Fruit fly (Drosophila melanogaster) whole organism, embryonic: ENCODE results near the gene Cby.

Experiments used
- Adf1 ChIP-seq: fragments of 200-800 bp; sonication (Bioruptor generic); IDR thresholded peaks from 2 replicates; pipeline ENCODE4 v1.3.6; 2022; ENCODE audit warnings: missing biosample characterization, missing genetic modification characterization
- Bdp1 ChIP-seq: fragments of 200-800 bp; sonication (Bioruptor generic); optimal IDR thresholded peaks from 3 replicates; lab custom pipeline; 2016; ENCODE audit warnings: missing biosample characterization, missing genetic modification characterization
- Blimp-1 ChIP-seq: fragments of 200-800 bp; sonication (Bioruptor generic); optimal IDR thresholded peaks from 3 replicates; lab custom pipeline; 2018; ENCODE audit warnings: missing biosample characterization, missing genetic modification characterization, mild to moderate bottlenecking, moderate library complexity, missing genetic modification reagents
- CG10209 ChIP-seq: fragments of 200-800 bp; sonication (Bioruptor generic); optimal IDR thresholded peaks from 3 replicates; lab custom pipeline; 2017; ENCODE audit warnings: missing biosample characterization, mild to moderate bottlenecking, missing genetic modification characterization, missing genetic modification reagents
- CG10431 ChIP-seq: fragments of 200-800 bp; sonication (Bioruptor generic); optimal IDR thresholded peaks from 3 replicates; lab custom pipeline; 2018; ENCODE audit warnings: missing biosample characterization, mild to moderate bottlenecking, missing genetic modification characterization
- CG10543 ChIP-seq: fragments of 200-800 bp; sonication (Bioruptor generic); optimal IDR thresholded peaks from 3 replicates; lab custom pipeline; 2017; ENCODE audit warnings: missing biosample characterization, mild to moderate bottlenecking, missing genetic modification characterization, moderate library complexity
- CG10565 ChIP-seq: fragments of 200-800 bp; sonication (Bioruptor generic); optimal IDR thresholded peaks from 3 replicates; lab custom pipeline; 2016; ENCODE audit warnings: missing biosample characterization, mild to moderate bottlenecking, missing genetic modification characterization
- CG11398 ChIP-seq: fragments of 200-800 bp; sonication (Bioruptor generic); optimal IDR thresholded peaks from 2 replicates; lab custom pipeline; 2016; ENCODE audit warnings: missing biosample characterization, missing genetic modification characterization
- CG12104 ChIP-seq: fragments of 200-800 bp; sonication (Bioruptor generic); optimal IDR thresholded peaks from 3 replicates; lab custom pipeline; 2016; ENCODE audit warnings: missing biosample characterization, missing genetic modification characterization
- CG12236 ChIP-seq: fragments of 200-800 bp; sonication (Bioruptor generic); optimal IDR thresholded peaks from 2 replicates; lab custom pipeline; 2016; ENCODE audit warnings: missing biosample characterization, missing genetic modification characterization
- CG14050 ChIP-seq: fragments of 200-800 bp; sonication (Bioruptor generic); IDR thresholded peaks from 3 replicates; pipeline ENCODE4 v1.3.6; 2022; ENCODE audit warnings: missing biosample characterization, missing genetic modification characterization
- CG1529 ChIP-seq: fragments of 200-800 bp; sonication (Bioruptor generic); optimal IDR thresholded peaks from 3 replicates; lab custom pipeline; 2018; ENCODE audit warnings: missing biosample characterization, missing genetic modification characterization
- CG15514 ChIP-seq: fragments of 200-800 bp; sonication (Bioruptor generic); optimal IDR thresholded peaks from 3 replicates; lab custom pipeline; 2017; ENCODE audit warnings: missing biosample characterization, missing genetic modification characterization, mild to moderate bottlenecking, moderate library complexity, missing genetic modification reagents
- CG16779 ChIP-seq: fragments of 200-800 bp; sonication (Bioruptor generic); IDR thresholded peaks from 2 replicates; pipeline ENCODE4 v1.3.6; 2022; ENCODE audit warnings: missing biosample characterization, missing genetic modification characterization
- CG17802 ChIP-seq: fragments of 200-800 bp; sonication (Bioruptor generic); optimal IDR thresholded peaks from 2 replicates; lab custom pipeline; 2018; ENCODE audit warnings: missing biosample characterization, mild to moderate bottlenecking, missing genetic modification characterization, moderate library complexity
- CG18476 ChIP-seq: fragments of 200-800 bp; sonication (Bioruptor generic); optimal IDR thresholded peaks from 2 replicates; lab custom pipeline; 2016; ENCODE audit warnings: missing biosample characterization, mild to moderate bottlenecking, missing genetic modification characterization
- CG2678 ChIP-seq: fragments of 200-800 bp; sonication (Bioruptor generic); optimal IDR thresholded peaks from 3 replicates; lab custom pipeline; 2019; ENCODE audit warnings: missing biosample characterization, mild to moderate bottlenecking, missing genetic modification characterization, moderate library complexity
- CG32532 ChIP-seq: fragments of 200-800 bp; sonication (Bioruptor generic); IDR thresholded peaks from 2 replicates; pipeline ENCODE4 v1.3.6; 2022; ENCODE audit warnings: missing biosample characterization, missing genetic modification characterization
- CG33557 ChIP-seq: fragments of 200-800 bp; sonication (Bioruptor generic); optimal IDR thresholded peaks from 2 replicates; lab custom pipeline; 2019; ENCODE audit warnings: missing biosample characterization, mild to moderate bottlenecking, missing genetic modification characterization, moderate library complexity
- CG6689 ChIP-seq: fragments of 200-800 bp; sonication (Bioruptor generic); IDR thresholded peaks from 2 replicates; pipeline ENCODE4 v1.3.6; 2022; ENCODE audit warnings: missing biosample characterization, missing genetic modification characterization
- CG6813 ChIP-seq: fragments of 200-800 bp; sonication (Bioruptor generic); optimal IDR thresholded peaks from 2 replicates; lab custom pipeline; 2017; ENCODE audit warnings: missing biosample characterization, missing genetic modification characterization, mild to moderate bottlenecking, moderate library complexity, missing genetic modification reagents
- CG7745 ChIP-seq: fragments of 200-800 bp; sonication (Bioruptor generic); optimal IDR thresholded peaks from 2 replicates; lab custom pipeline; 2018; ENCODE audit warnings: missing biosample characterization, mild to moderate bottlenecking, missing genetic modification characterization, moderate library complexity
- CG9215 ChIP-seq: fragments of 200-800 bp; sonication (Bioruptor generic); IDR thresholded peaks from 2 replicates; pipeline ENCODE4 v1.3.6; 2022; ENCODE audit warnings: missing biosample characterization, missing genetic modification characterization
- CoRest ChIP-seq: fragments of 200-800 bp; sonication (Bioruptor generic); optimal IDR thresholded peaks from 3 replicates; lab custom pipeline; 2018; ENCODE audit warnings: missing biosample characterization, mild to moderate bottlenecking, missing genetic modification characterization, moderate library complexity
- Dip3 ChIP-seq: fragments of 200-800 bp; sonication (Bioruptor generic); optimal IDR thresholded peaks from 3 replicates; lab custom pipeline; 2016; ENCODE audit warnings: missing biosample characterization, missing genetic modification characterization
- E2f1 ChIP-seq: fragments of 200-800 bp; sonication (Bioruptor generic); IDR thresholded peaks from 2 replicates; pipeline ENCODE4 v1.3.6; 2022; ENCODE audit warnings: missing biosample characterization, missing genetic modification characterization
- GATAe ChIP-seq: fragments of 200-800 bp; sonication (Bioruptor generic); conservative IDR thresholded peaks from 2 replicates; pipeline ENCODE4 v1.3.6; 2022; ENCODE audit warnings: missing biosample characterization, missing genetic modification characterization
- Hand ChIP-seq: fragments of 200-800 bp; sonication (Bioruptor generic); optimal IDR thresholded peaks from 2 replicates; lab custom pipeline; 2017; ENCODE audit warnings: mild to moderate bottlenecking, missing biosample characterization, missing genetic modification reagents, missing genetic modification characterization
- Lhr ChIP-seq: fragments of 200-800 bp; sonication (Bioruptor generic); optimal IDR thresholded peaks from 3 replicates; lab custom pipeline; 2017; ENCODE audit warnings: mild to moderate bottlenecking, missing biosample characterization, missing genetic modification reagents, missing genetic modification characterization
- Med ChIP-seq: fragments of 200-800 bp; sonication (Bioruptor generic); peaks from one replicate; lab custom pipeline; 2016; ENCODE audit warnings: missing biosample characterization, missing genetic modification characterization, mild to moderate bottlenecking, inconsistent platforms, moderate library complexity
- Nf-YC ChIP-seq: fragments of 200-800 bp; optimal IDR thresholded peaks from 3 replicates; lab custom pipeline; 2019; ENCODE audit warnings: missing biosample characterization, mild to moderate bottlenecking, missing genetic modification characterization, moderate library complexity
- Sry-δ ChIP-seq: fragments of 200-800 bp; sonication (Bioruptor generic); optimal IDR thresholded peaks from 2 replicates; lab custom pipeline; 2016; ENCODE audit warnings: missing biosample characterization, missing genetic modification characterization
- bbx ChIP-seq: fragments of 200-800 bp; sonication (Bioruptor generic); IDR thresholded peaks from 2 replicates; pipeline ENCODE4 v1.3.6; 2022; ENCODE audit warnings: missing biosample characterization, missing genetic modification characterization; ENCODE audit not compliant: partially characterized antibody
- btn ChIP-seq: fragments of 200-800 bp; sonication (Bioruptor generic); optimal IDR thresholded peaks from 2 replicates; lab custom pipeline; 2016; ENCODE audit warnings: missing biosample characterization, missing genetic modification characterization
- crol ChIP-seq: fragments of 200-800 bp; sonication (Bioruptor generic); IDR thresholded peaks from 2 replicates; pipeline ENCODE4 v1.3.6; 2022; ENCODE audit warnings: missing biosample characterization, missing genetic modification characterization
- da ChIP-seq: fragments of 200-800 bp; sonication (Bioruptor generic); optimal IDR thresholded peaks from 2 replicates; lab custom pipeline; 2016; ENCODE audit warnings: missing biosample characterization, missing genetic modification characterization
- dati ChIP-seq: fragments of 200-800 bp; sonication (Bioruptor generic); IDR thresholded peaks from 2 replicates; pipeline ENCODE4 v1.3.6; 2022; ENCODE audit warnings: missing biosample characterization, missing genetic modification characterization
- hb ChIP-seq: fragments of 200-800 bp; sonication (Bioruptor generic); IDR thresholded peaks from 3 replicates; pipeline ENCODE4 v1.3.6; 2022; ENCODE audit warnings: missing biosample characterization, missing genetic modification characterization; ENCODE audit not compliant: partially characterized antibody
- jigr1 ChIP-seq: fragments of 200-800 bp; sonication (Bioruptor generic); IDR thresholded peaks from 3 replicates; pipeline ENCODE4 v1.3.6; 2022; ENCODE audit warnings: missing biosample characterization, missing genetic modification characterization
- lilli ChIP-seq: fragments of 200-800 bp; sonication (Bioruptor generic); optimal IDR thresholded peaks from 3 replicates; lab custom pipeline; 2016; ENCODE audit warnings: missing biosample characterization, missing genetic modification characterization
- lov ChIP-seq, 2 experiments: fragments of 200-800 bp in 1 of 2; fragments of >200 bp in 1 of 2; sonication (Bioruptor generic) in 1 of 2; IDR thresholded peaks in 1 of 2; optimal IDR thresholded peaks in 1 of 2; 2 replicates in 1 of 2; 3 replicates in 1 of 2; pipeline versions ENCODE4 v1.3.6 to Lab custom; 2017 to 2022; ENCODE audit warnings: missing biosample characterization in 1 of 2, missing genetic modification characterization in 1 of 2
- pan ChIP-seq, 4 experiments: fragments of >200 bp in 3 of 4; fragments of 200-800 bp in 1 of 4; sonication (Bioruptor generic) in 1 of 4; optimal IDR thresholded peaks in 3 of 4; IDR thresholded peaks in 1 of 4; 2 replicates each; pipeline versions ENCODE4 v1.3.6 to Lab custom; 2017 to 2022; ENCODE audit warnings: missing biosample characterization in 2 of 4, missing genetic modification characterization in 2 of 4, mixed read lengths in 1 of 4
- repo ChIP-seq: fragments of 200-800 bp; sonication (Bioruptor generic); optimal IDR thresholded peaks from 2 replicates; lab custom pipeline; 2016; ENCODE audit warnings: missing biosample characterization, missing genetic modification characterization
- sna ChIP-seq: fragments of 200-800 bp; sonication (Bioruptor generic); IDR thresholded peaks from 2 replicates; pipeline ENCODE4 v1.3.6; 2022; ENCODE audit warnings: missing biosample characterization, missing genetic modification characterization; ENCODE audit not compliant: partially characterized antibody
- ssp ChIP-seq: fragments of 200-800 bp; sonication (Bioruptor generic); IDR thresholded peaks from 2 replicates; pipeline ENCODE4 v1.3.6; 2022; ENCODE audit warnings: missing biosample characterization, missing genetic modification characterization
- tgo ChIP-seq: fragments of 200-800 bp; sonication (Bioruptor generic); IDR thresholded peaks from 3 replicates; pipeline ENCODE4 v1.3.6; 2022; ENCODE audit warnings: missing biosample characterization, missing genetic modification characterization
- vfl ChIP-seq: fragments of 200-800 bp; sonication (Bioruptor generic); optimal IDR thresholded peaks from 2 replicates; lab custom pipeline; 2016; ENCODE audit warnings: missing biosample characterization, missing genetic modification characterization
- wdn ChIP-seq: fragments of 200-800 bp; sonication (Bioruptor generic); IDR thresholded peaks from 2 replicates; pipeline ENCODE4 v1.3.6; 2022; ENCODE audit warnings: missing biosample characterization, missing genetic modification characterization
- z ChIP-seq: fragments of 200-800 bp; sonication (Bioruptor generic); IDR thresholded peaks from 3 replicates; pipeline ENCODE4 v1.3.6; 2022; ENCODE audit warnings: missing biosample characterization, missing genetic modification characterization

The Cby gene

dm6 chr3R:21828040-21828526 is 39.7 kb upstream of the Cby start (continued):
- TF ChIP-seq dati (GFP tag; lab: Robert Waterston, UW), result no peak; the same call in 1 of the 2 replicates
- TF ChIP-seq CoRest (tag; lab: Kevin White, UChicago), result peak; percentile 81
- peak; percentile 65 for TF ChIP-seq CG10209 (GFP tag; lab: Kevin White, UChicago)
- no peak for TF ChIP-seq vfl
- TF ChIP-seq CG6689 (GFP tag; lab: Robert Waterston, UW), result peak; percentile 80
- peak; percentile 67 for TF ChIP-seq CG2678
- peak; percentile 14 for TF ChIP-seq Sry-δ (GFP tag; lab: Kevin White, UChicago)
- peak; percentile 43 for TF ChIP-seq CG12104 (GFP tag; lab: Kevin White, UChicago)
- no peak for TF ChIP-seq CG16779 (GFP tag; lab: Robert Waterston, UW)
- no peak for TF ChIP-seq CG10543 (GFP tag; lab: Kevin White, UChicago)
- no peak for TF ChIP-seq sna
- no peak for TF ChIP-seq Dip3 (GFP tag; lab: Kevin White, UChicago)
- TF ChIP-seq pan (optimal IDR thresholded peaks at IDR 0.05; lab: Kevin White, UChicago), result peak in 1 of 2 experiments; percentile 12
- TF ChIP-seq pan (GFP tag; optimal IDR thresholded peaks at IDR 0.05 in 1 of 2, IDR thresholded peaks at IDR 0.05 in 1 of 2), result peak in 1 of 2 experiments; percentile 63
- TF ChIP-seq wdn (GFP tag; lab: Robert Waterston, UW), result 0 out of 2 replicates have a peak, but pooled peaks have one; percentile 9
- TF ChIP-seq CG1529 (GFP tag; lab: Kevin White, UChicago), result peak; percentile 76
- peak; percentile 70 for TF ChIP-seq tgo
- TF ChIP-seq Nf-YC, result no peak
- TF ChIP-seq E2f1 (GFP tag; lab: Robert Waterston, UW), result peak; percentile 40
- TF ChIP-seq CG18476 (GFP tag; lab: Kevin White, UChicago), result peak; percentile 38
- TF ChIP-seq Blimp-1 (GFP tag; lab: Kevin White, UChicago), result peak; percentile 79
- no peak for TF ChIP-seq Hand (GFP tag; lab: Kevin White, UChicago)
- peak; percentile 70 for TF ChIP-seq lilli (GFP tag; lab: Kevin White, UChicago)
- peak; percentile 39 for TF ChIP-seq CG7745 (tag; lab: Kevin White, UChicago)
- no peak for TF ChIP-seq CG32532 (GFP tag; lab: Robert Waterston, UW)
- peak; percentile 56; the same call in 1 of the 3 replicates for TF ChIP-seq z
- TF ChIP-seq CG9215 (GFP tag; lab: Robert Waterston, UW), result no peak
- TF ChIP-seq da (GFP tag; lab: Kevin White, UChicago), result peak; percentile 55
- peak; percentile 56; the same call in 1 of the 3 replicates for TF ChIP-seq hb (GFP tag; lab: Robert Waterston, UW)
- TF ChIP-seq CG10431 (GFP tag; lab: Kevin White, UChicago), result no peak
- TF ChIP-seq Bdp1 (GFP tag; lab: Kevin White, UChicago), result peak; percentile 56
- no peak for TF ChIP-seq lov (optimal IDR thresholded peaks at IDR 0.05; lab: Kevin White, UChicago)
- TF ChIP-seq lov (GFP tag; IDR thresholded peaks at IDR 0.05; lab: Robert Waterston, UW), result peak; percentile 83; the same call in 2 of the 3 replicates
- peak; percentile 67; the same call in 2 of the 3 replicates for TF ChIP-seq jigr1 (GFP tag; lab: Robert Waterston, UW)
- TF ChIP-seq Med (GFP tag; lab: Kevin White, UChicago), result peak; percentile 94
- peak; percentile 76 for TF ChIP-seq CG11398
- no peak; the same call in 1 of the 2 replicates for TF ChIP-seq crol (GFP tag; lab: Robert Waterston, UW)
- no peak for TF ChIP-seq CG15514 (GFP tag; lab: Kevin White, UChicago)
- peak; percentile 89 for TF ChIP-seq CG33557
- peak; percentile 49 for TF ChIP-seq CG17802 (tag; lab: Kevin White, UChicago)
- TF ChIP-seq Adf1 (GFP tag; lab: Robert Waterston, UW), result no peak
- peak; percentile 37 for TF ChIP-seq CG10565 (GFP tag; lab: Kevin White, UChicago)
- no peak for TF ChIP-seq GATAe (GFP tag; lab: Robert Waterston, UW)
- peak; percentile 52 for TF ChIP-seq CG6813
- peak; percentile 18; the same call in 1 of the 2 replicates for TF ChIP-seq bbx (GFP tag; lab: Robert Waterston, UW)
- TF ChIP-seq btn, result peak; percentile 82
- TF ChIP-seq CG14050 (GFP tag; lab: Robert Waterston, UW), result no peak
- peak; percentile 72 for TF ChIP-seq Lhr (GFP tag; lab: Kevin White, UChicago)
- peak; percentile 71 for TF ChIP-seq CG12236 (GFP tag; lab: Kevin White, UChicago)
- TF ChIP-seq repo (GFP tag; lab: Kevin White, UChicago), result no peak
- TF ChIP-seq ssp, result peak; percentile 81
